Worm (Caenorhabditis elegans) whole organism, L2 larva: ENCODE data around the gene ubc-19.

Experiments used
- C34F6.9 ChIP-seq: fragments of 150-350 bp; optimal IDR thresholded peaks from 2 replicates; lab custom pipeline; 2014; ENCODE audit warnings: missing biosample characterization, missing genetic modification characterization
- F13H6.1 ChIP-seq: sonication (generic microtip); optimal IDR thresholded peaks from 2 replicates; lab custom pipeline; 2016; ENCODE audit warnings: missing genetic modification characterization, missing compliant biosample characterization
- Y55F3AM.14 ChIP-seq: fragments of 200-800 bp; sonication (Bioruptor generic); optimal IDR thresholded peaks from 2 replicates; lab custom pipeline; 2018; ENCODE audit warnings: mild to moderate bottlenecking, missing genetic modification characterization, missing compliant biosample characterization
- alr-1 ChIP-seq: fragments of 150-350 bp; optimal IDR thresholded peaks from 2 replicates; lab custom pipeline; 2014; ENCODE audit warnings: missing biosample characterization, missing genetic modification characterization
- aly-2 ChIP-seq: fragments of 150-350 bp; optimal IDR thresholded peaks from 2 replicates; lab custom pipeline; 2014; ENCODE audit warnings: missing biosample characterization, missing genetic modification characterization
- ama-1 ChIP-seq: fragments of 150-350 bp; optimal IDR thresholded peaks from 2 replicates; lab custom pipeline; 2018; ENCODE audit warnings: inconsistent platforms
- ceh-16 ChIP-seq: fragments of 150-350 bp; optimal IDR thresholded peaks from 2 replicates; lab custom pipeline; 2014; ENCODE audit warnings: missing biosample characterization, missing genetic modification characterization
- ceh-82 ChIP-seq: fragments of 150-350 bp; optimal IDR thresholded peaks from 2 replicates; lab custom pipeline; 2014; ENCODE audit warnings: missing biosample characterization, missing genetic modification characterization
- crh-2 ChIP-seq: sonication (generic microtip); optimal IDR thresholded peaks from 2 replicates; lab custom pipeline; 2017; ENCODE audit warnings: missing biosample characterization, missing genetic modification characterization
- dmd-4 ChIP-seq: sonication (generic microtip); optimal IDR thresholded peaks from 2 replicates; lab custom pipeline; 2017; ENCODE audit warnings: missing biosample characterization, missing genetic modification characterization
- egl-27 ChIP-seq: sonication (generic microtip); optimal IDR thresholded peaks from 3 replicates; lab custom pipeline; 2017; ENCODE audit warnings: missing biosample characterization, missing genetic modification reagents, missing genetic modification characterization
- elt-1 ChIP-seq: fragments of 150-350 bp; optimal IDR thresholded peaks from 2 replicates; lab custom pipeline; 2014; ENCODE audit warnings: missing biosample characterization, missing genetic modification characterization
- elt-3 ChIP-seq: sonication (generic microtip); optimal IDR thresholded peaks from 2 replicates; lab custom pipeline; 2017; ENCODE audit warnings: missing biosample characterization, missing genetic modification characterization
- fos-1 ChIP-seq: fragments of 150-350 bp; optimal IDR thresholded peaks from 2 replicates; lab custom pipeline; 2014; ENCODE audit warnings: missing biosample characterization, missing genetic modification characterization
- gmeb-1 ChIP-seq: fragments of 150-350 bp; optimal IDR thresholded peaks from 2 replicates; lab custom pipeline; 2014; ENCODE audit warnings: missing biosample characterization, missing genetic modification characterization
- lin-11 ChIP-seq: fragments of 150-350 bp; sonication (generic microtip); optimal IDR thresholded peaks from 2 replicates; lab custom pipeline; 2014; ENCODE audit warnings: missing biosample characterization, missing genetic modification characterization, inconsistent platforms, mixed read lengths
- lin-39 ChIP-seq: fragments of 150-350 bp; optimal IDR thresholded peaks from 2 replicates; lab custom pipeline; 2014; ENCODE audit warnings: missing biosample characterization, missing genetic modification reagents, missing genetic modification characterization
- lsy-2 ChIP-seq, 2 experiments: fragments of 150-350 bp in 1 of 2; sonication (generic microtip) in 1 of 2; optimal IDR thresholded peaks; 2 replicates each; lab custom pipeline; 2014 to 2017; ENCODE audit warnings: missing biosample characterization in 2 of 2, missing genetic modification characterization in 2 of 2
- mab-5 ChIP-seq: fragments of 150-350 bp; optimal IDR thresholded peaks from 2 replicates; lab custom pipeline; 2014; ENCODE audit warnings: missing biosample characterization, missing genetic modification characterization
- mdl-1 ChIP-seq, 2 experiments: fragments of 150-350 bp in 1 of 2; sonication (generic microtip) in 1 of 2; optimal IDR thresholded peaks; 2 replicates each; lab custom pipeline; 2017; ENCODE audit warnings: missing biosample characterization in 2 of 2, missing genetic modification characterization in 2 of 2
- nhr-11 ChIP-seq: fragments of 150-350 bp; optimal IDR thresholded peaks from 2 replicates; lab custom pipeline; 2014; ENCODE audit warnings: missing biosample characterization, missing genetic modification characterization
- nhr-21 ChIP-seq: fragments of 150-350 bp; optimal IDR thresholded peaks from 2 replicates; lab custom pipeline; 2014; ENCODE audit warnings: missing biosample characterization, missing genetic modification characterization
- nhr-23 ChIP-seq: fragments of 150-350 bp; optimal IDR thresholded peaks from 2 replicates; lab custom pipeline; 2014; ENCODE audit warnings: missing biosample characterization, missing genetic modification reagents, missing genetic modification characterization
- nhr-237 ChIP-seq: fragments of 150-350 bp; optimal IDR thresholded peaks from 2 replicates; lab custom pipeline; 2014; ENCODE audit warnings: missing biosample characterization, missing genetic modification characterization
- nhr-6 ChIP-seq: fragments of 150-350 bp; optimal IDR thresholded peaks from 2 replicates; lab custom pipeline; 2014; ENCODE audit warnings: missing biosample characterization, missing genetic modification characterization
- peb-1 ChIP-seq: fragments of 150-350 bp; optimal IDR thresholded peaks from 2 replicates; lab custom pipeline; 2014; ENCODE audit warnings: missing biosample characterization, missing genetic modification characterization
- sem-4 ChIP-seq: fragments of 150-350 bp; optimal IDR thresholded peaks from 2 replicates; lab custom pipeline; 2014; ENCODE audit warnings: missing biosample characterization, missing genetic modification reagents, missing genetic modification characterization
- skn-1 ChIP-seq: sonication (generic microtip); optimal IDR thresholded peaks from 2 replicates; lab custom pipeline; 2017; ENCODE audit warnings: missing biosample characterization, missing genetic modification characterization
- sma-3 ChIP-seq: sonication (generic microtip); optimal IDR thresholded peaks from 2 replicates; lab custom pipeline; 2016; ENCODE audit warnings: missing genetic modification reagents, missing genetic modification characterization, missing compliant biosample characterization
- snpc-4 ChIP-seq: fragments of 150-350 bp; optimal IDR thresholded peaks from 2 replicates; lab custom pipeline; 2014; ENCODE audit warnings: missing biosample characterization, missing genetic modification characterization
- unc-39 ChIP-seq: fragments of 150-350 bp; optimal IDR thresholded peaks from 2 replicates; lab custom pipeline; 2014; ENCODE audit warnings: missing biosample characterization, missing genetic modification characterization
- unc-55 ChIP-seq: fragments of 150-350 bp; sonication (generic microtip); optimal IDR thresholded peaks from 3 replicates; lab custom pipeline; 2014; ENCODE audit warnings: missing biosample characterization, missing genetic modification reagents, missing genetic modification characterization
- unc-62 ChIP-seq: fragments of 150-350 bp; optimal IDR thresholded peaks from 2 replicates; lab custom pipeline; 2014; ENCODE audit warnings: missing biosample characterization, missing genetic modification reagents, missing genetic modification characterization
- zag-1 ChIP-seq: fragments of 150-350 bp; optimal IDR thresholded peaks from 2 replicates; lab custom pipeline; 2014; ENCODE audit warnings: missing biosample characterization, missing genetic modification characterization
- ztf-1 ChIP-seq: fragments of 200-800 bp; sonication (Bioruptor generic); conservative IDR thresholded peaks from 2 replicates; pipeline ENCODE4 v1.3.6; 2022; ENCODE audit warnings: missing genetic modification characterization, missing compliant biosample characterization
- ztf-4 ChIP-seq: fragments of 150-350 bp; optimal IDR thresholded peaks from 2 replicates; lab custom pipeline; 2014; ENCODE audit warnings: missing biosample characterization, missing genetic modification characterization

ubc-19 gene

ce11 chrV:18674367-18674766 is 15.2 kb downstream of the ubc-19 start:
- TF ChIP-seq peb-1 (tag; lab: Kevin White, UChicago) (no peak), dmd-4 (no peak), ceh-82 (tag; lab: Kevin White, UChicago) (no peak), fos-1 (tag; lab: Kevin White, UChicago) (no peak), C34F6.9 (tag; lab: Kevin White, UChicago) (no peak), alr-1 (tag; lab: Kevin White, UChicago) (no peak), egl-27 (tag; lab: Kevin White, UChicago) (no peak), zag-1 (tag; lab: Kevin White, UChicago) (no peak), ama-1 (lab: Kevin White, UChicago) (no peak), Y55F3AM.14 (no peak), skn-1 (tag; lab: Kevin White, UChicago) (no peak), nhr-6 (tag; lab: Kevin White, UChicago) (no peak), nhr-21 (tag; lab: Kevin White, UChicago) (no peak), unc-62 (no peak)

- TF ChIP-seq snpc-4 (tag; lab: Kevin White, UChicago) (no peak), ama-1 (lab: Kevin White, UChicago) (no peak), lin-39 (tag; lab: Kevin White, UChicago) (no peak), aly-2 (no peak), fos-1 (tag; lab: Kevin White, UChicago) (no peak), unc-39 (no peak), nhr-237 (no peak), nhr-6 (tag; lab: Kevin White, UChicago) (no peak)
Observed at ce11 chrV:18671811-18672210, 17.8 kb downstream of the ubc-19 start.

ce11 chrV:18670017-18670416 is 19.5 kb downstream of the ubc-19 start, which contains the start of gene Y69H2.10:
Y69H2.10 (plus strand) TSS chrV:18670317.
- no peak for TF ChIP-seq alr-1 (tag; lab: Kevin White, UChicago)
- no peak for TF ChIP-seq lsy-2 (tag; optimal IDR thresholded peaks at IDR 0.05; lab: Kevin White, UChicago)
- no peak for TF ChIP-seq ztf-4 (tag; lab: Kevin White, UChicago)
- TF ChIP-seq, all 48 proteins: peak for 0

- TF ChIP-seq ztf-1: no peak
- no peak for TF ChIP-seq peb-1 (tag; lab: Kevin White, UChicago)
- TF ChIP-seq F13H6.1 (tag; lab: Kevin White, UChicago): no peak
- TF ChIP-seq zag-1 (tag; lab: Kevin White, UChicago): no peak
- no peak for TF ChIP-seq nhr-21 (tag; lab: Kevin White, UChicago)
- TF ChIP-seq crh-2: no peak
- TF ChIP-seq mdl-1 (tag; optimal IDR thresholded peaks at IDR 0.05; lab: Kevin White, UChicago): no peak
- no peak for TF ChIP-seq nhr-11 (tag; lab: Kevin White, UChicago)
- no peak for TF ChIP-seq lsy-2 (tag; optimal IDR thresholded peaks at IDR 0.05; lab: Kevin White, UChicago)
- TF ChIP-seq sem-4 (tag; lab: Kevin White, UChicago): no peak
- TF ChIP-seq mab-5 (tag; lab: Kevin White, UChicago): no peak
- TF ChIP-seq nhr-23: no peak
Observed at ce11 chrV:18667179-18667578, 22.4 kb downstream of the ubc-19 start.

ce11 chrV:18664026-18664425 is 25.5 kb downstream of the ubc-19 start, which contains the start of gene Y69H2.3:
Y69H2.3 (minus strand) TSS chrV:18664126.
- TF ChIP-seq unc-55 (GFP tag; lab: Kevin White, UChicago) (no peak), lsy-2 (tag; optimal IDR thresholded peaks at IDR 0.05; lab: Kevin White, UChicago) (no peak), Y55F3AM.14 (no peak), unc-39 (no peak), crh-2 (no peak), F13H6.1 (tag; lab: Kevin White, UChicago) (no peak), ztf-4 (tag; lab: Kevin White, UChicago) (no peak), lin-11 (no peak), gmeb-1 (tag; lab: Kevin White, UChicago) (no peak), elt-3 (tag; lab: Kevin White, UChicago) (no peak), elt-1 (tag; lab: Kevin White, UChicago) (no peak), sma-3 (GFP tag; lab: Kevin White, UChicago) (no peak), ceh-16 (tag; lab: Kevin White, UChicago) (no peak)
